Fruit fly (Drosophila melanogaster) whole organism: ENCODE measurements around the gene cype.

Experiments used
- CG8478 ChIP-seq: fragments of >200 bp; optimal IDR thresholded peaks from 2 replicates; lab custom pipeline; 2018; ENCODE audit warnings: inconsistent platforms
- Dll ChIP-seq: fragments of >200 bp; optimal IDR thresholded peaks from 2 replicates; lab custom pipeline; 2017
- EcR ChIP-seq, 2 experiments: fragments of >200 bp; optimal IDR thresholded peaks; 2 replicates each; lab custom pipeline; 2017; ENCODE audit warnings: missing biosample characterization in 2 of 2, missing genetic modification characterization in 2 of 2, missing genetic modification reagents in 2 of 2
- pan ChIP-seq: fragments of >200 bp; optimal IDR thresholded peaks from 2 replicates; lab custom pipeline; 2017
- psq ChIP-seq: fragments of >200 bp; optimal IDR thresholded peaks from 2 replicates; lab custom pipeline; 2017
- usp ChIP-seq: fragments of >200 bp; optimal IDR thresholded peaks from 2 replicates; lab custom pipeline; 2017; ENCODE audit warnings: missing biosample characterization, missing genetic modification characterization, mixed read lengths

The cype gene

dm6 chr2L:5345900-5346299 lies 18.9 kb downstream of the cype start, which contains the start of gene nompC:
nompC (plus strand) TSS chr2L:5346200.
- TF ChIP-seq pan (lab: Kevin White, UChicago) = no peak
- TF ChIP-seq EcR (GFP tag; optimal IDR thresholded peaks at IDR 0.05; lab: Kevin White, UChicago) = no peak
- TF ChIP-seq psq (lab: Kevin White, UChicago) = no peak

dm6 chr2L:5348591-5348990 lies 21.6 kb downstream of the cype start:
- TF ChIP-seq psq (lab: Kevin White, UChicago) = no peak

dm6 chr2L:5353454-5353853 lies 26.4 kb downstream of the cype start:
- no peak for TF ChIP-seq usp (GFP tag; lab: Kevin White, UChicago)
- TF ChIP-seq EcR (GFP tag; optimal IDR thresholded peaks at IDR 0.05; lab: Kevin White, UChicago) = no peak
- TF ChIP-seq Dll (lab: Kevin White, UChicago) = no peak
- no peak for TF ChIP-seq CG8478 (lab: Kevin White, UChicago)
- TF ChIP-seq pan (lab: Kevin White, UChicago) = no peak
- TF ChIP-seq psq (lab: Kevin White, UChicago) = no peak

- TF ChIP-seq usp (GFP tag; lab: Kevin White, UChicago) (no peak), EcR (GFP tag; optimal IDR thresholded peaks at IDR 0.05; lab: Kevin White, UChicago) (no peak), psq (lab: Kevin White, UChicago) (no peak), Dll (lab: Kevin White, UChicago) (no peak), pan (lab: Kevin White, UChicago) (no peak), CG8478 (lab: Kevin White, UChicago) (no peak)
Observed at dm6 chr2L:5362351-5362750, 35.3 kb downstream of the cype start.

- TF ChIP-seq EcR (GFP tag; optimal IDR thresholded peaks at IDR 0.05; lab: Kevin White, UChicago) = no peak
- no peak for TF ChIP-seq Dll (lab: Kevin White, UChicago)
- no peak for TF ChIP-seq usp (GFP tag; lab: Kevin White, UChicago)
- no peak for TF ChIP-seq CG8478 (lab: Kevin White, UChicago)
- no peak for TF ChIP-seq pan (lab: Kevin White, UChicago)
- TF ChIP-seq psq (lab: Kevin White, UChicago) = no peak
Observed at dm6 chr2L:5365841-5366240, 38.8 kb downstream of the cype start.

dm6 chr2L:5367983-5368382 lies 41.0 kb downstream of the cype start:
- TF ChIP-seq usp (GFP tag; lab: Kevin White, UChicago) (no peak), psq (lab: Kevin White, UChicago) (no peak), Dll (lab: Kevin White, UChicago) (no peak), CG8478 (lab: Kevin White, UChicago) (no peak), EcR (GFP tag; optimal IDR thresholded peaks at IDR 0.05; lab: Kevin White, UChicago) (no peak), pan (lab: Kevin White, UChicago) (no peak)

dm6 chr2L:5372552-5372951 lies 45.5 kb downstream of the cype start:
- TF ChIP-seq pan (lab: Kevin White, UChicago) = no peak
- no peak for TF ChIP-seq EcR (GFP tag; optimal IDR thresholded peaks at IDR 0.05; lab: Kevin White, UChicago)
- TF ChIP-seq psq (lab: Kevin White, UChicago) = no peak
- TF ChIP-seq usp (GFP tag; lab: Kevin White, UChicago) = no peak
- no peak for TF ChIP-seq Dll (lab: Kevin White, UChicago)
- no peak for TF ChIP-seq CG8478 (lab: Kevin White, UChicago)

dm6 chr2L:5374216-5374615 lies 47.2 kb downstream of the cype start:
- TF ChIP-seq Dll (lab: Kevin White, UChicago) (no peak), CG8478 (lab: Kevin White, UChicago) (no peak), pan (lab: Kevin White, UChicago) (no peak), usp (GFP tag; lab: Kevin White, UChicago) (no peak), EcR (GFP tag; optimal IDR thresholded peaks at IDR 0.05; lab: Kevin White, UChicago) (no peak), psq (lab: Kevin White, UChicago) (no peak)

- TF ChIP-seq usp (GFP tag; lab: Kevin White, UChicago) (no peak), EcR (GFP tag; optimal IDR thresholded peaks at IDR 0.05; lab: Kevin White, UChicago) (no peak), pan (lab: Kevin White, UChicago) (no peak), Dll (lab: Kevin White, UChicago) (no peak), psq (lab: Kevin White, UChicago) (no peak), CG8478 (lab: Kevin White, UChicago) (no peak)
Observed at dm6 chr2L:5374989-5375388, 48.0 kb downstream of the cype start.

- TF ChIP-seq psq (lab: Kevin White, UChicago) = no peak
- TF ChIP-seq Dll (lab: Kevin White, UChicago) = peak; percentile 22
- TF ChIP-seq usp (GFP tag; lab: Kevin White, UChicago) = no peak
- TF ChIP-seq EcR (GFP tag; optimal IDR thresholded peaks at IDR 0.05; lab: Kevin White, UChicago) = no peak
- no peak for TF ChIP-seq pan (lab: Kevin White, UChicago)
Observed at dm6 chr2L:5376442-5376841, 49.4 kb downstream of the cype start.
